Fruit fly (Drosophila melanogaster) whole organism, adult: Measurements from ENCODE around the gene fru.

Experiments used
- CG11617 ChIP-seq: fragments of 200-800 bp; sonication (Bioruptor generic); optimal IDR thresholded peaks from 2 replicates; lab custom pipeline; 2017; ENCODE audit warnings: mild to moderate bottlenecking, missing biosample characterization, missing genetic modification reagents, missing genetic modification characterization
- CG14711 ChIP-seq: fragments of 200-800 bp; sonication (Bioruptor generic); optimal IDR thresholded peaks from 2 replicates; lab custom pipeline; 2018; ENCODE audit warnings: missing biosample characterization, mild to moderate bottlenecking, missing genetic modification characterization, moderate library complexity
- CG33017 ChIP-seq: fragments of 200-800 bp; sonication (Bioruptor generic); optimal IDR thresholded peaks from 2 replicates; lab custom pipeline; 2018; ENCODE audit warnings: missing biosample characterization, mild to moderate bottlenecking, missing genetic modification characterization, moderate library complexity
- CG5204 ChIP-seq: fragments of 200-800 bp; sonication (Bioruptor generic); optimal IDR thresholded peaks from 2 replicates; lab custom pipeline; 2016; ENCODE audit warnings: missing biosample characterization, missing genetic modification characterization
- CG7045 ChIP-seq: fragments of 200-800 bp; sonication (Bioruptor generic); optimal IDR thresholded peaks from 2 replicates; lab custom pipeline; 2017; ENCODE audit warnings: missing biosample characterization, mild to moderate bottlenecking, missing genetic modification characterization
- Clk ChIP-seq: fragments of 200-800 bp; sonication (Bioruptor generic); optimal IDR thresholded peaks from 2 replicates; lab custom pipeline; 2017; ENCODE audit warnings: missing biosample characterization, missing genetic modification characterization
- Crg-1 ChIP-seq: fragments of 200-800 bp; sonication (Bioruptor generic); optimal IDR thresholded peaks from 2 replicates; lab custom pipeline; 2016; ENCODE audit warnings: missing biosample characterization, missing genetic modification characterization
- bab1 ChIP-seq: fragments of 200-800 bp; sonication (Bioruptor generic); optimal IDR thresholded peaks from 3 replicates; lab custom pipeline; 2019; ENCODE audit warnings: missing biosample characterization, mild to moderate bottlenecking, missing genetic modification characterization, moderate library complexity
- kay ChIP-seq: fragments of 200-800 bp; sonication (Bioruptor generic); peaks from one replicate; lab custom pipeline; 2016; ENCODE audit warnings: missing biosample characterization, missing genetic modification characterization, borderline replicate concordance
- tj ChIP-seq: fragments of 200-800 bp; sonication (Bioruptor generic); optimal IDR thresholded peaks from 3 replicates; lab custom pipeline; 2017; ENCODE audit warnings: missing biosample characterization, mild to moderate bottlenecking, missing genetic modification characterization, moderate library complexity

- TF ChIP-seq CG11617: peak; percentile 97
- TF ChIP-seq Clk (GFP tag; lab: Kevin White, UChicago): peak; percentile 93
- TF ChIP-seq CG14711 (tag; lab: Kevin White, UChicago): peak; percentile 94
- peak; percentile 86 for TF ChIP-seq CG5204 (GFP tag; lab: Kevin White, UChicago)
- TF ChIP-seq CG33017: peak; percentile 98
- TF ChIP-seq tj (GFP tag; lab: Kevin White, UChicago): peak; percentile 98
- TF ChIP-seq CG7045 (GFP tag; lab: Kevin White, UChicago): peak; percentile 96
- peak; percentile 98 for TF ChIP-seq bab1 (GFP tag; lab: Kevin White, UChicago)
- peak; percentile 90 for TF ChIP-seq Crg-1
- TF ChIP-seq kay (GFP tag; lab: Kevin White, UChicago): no peak
These were observed 142.6 kb downstream of the fru start, which contains the start of the genes Wdr37 and koko for dm6 chr3R:18402549-18403429.
